Fruit fly (Drosophila melanogaster): Measurements from ENCODE around the gene Ets65A.

dm6 chr3L:6062860-6063607 lies 34.4 kb upstream of the Ets65A start, which contains the start of gene CG10472:
- TF ChIP-seq pan (optimal IDR thresholded peaks at IDR 0.05) (no peak), ey (GFP tag; optimal IDR thresholded peaks at IDR 0.05) (no peak), brk (GFP tag; optimal IDR thresholded peaks at IDR 0.05) (no peak), Myc (optimal IDR thresholded peaks at IDR 0.05) (no peak), br (GFP tag; optimal IDR thresholded peaks at IDR 0.05) (no peak), Dif (GFP tag; optimal IDR thresholded peaks at IDR 0.05; ENCODE audit: partially characterized antibody) (no peak), dl (GFP tag; optimal IDR thresholded peaks at IDR 0.05; ENCODE audit: insufficient read depth in 1 of 2, partially characterized antibody in 2 of 2) (no peak), dsf (GFP tag; optimal IDR thresholded peaks at IDR 0.05; ENCODE audit: borderline replicate concordance) (no peak), Jra (GFP tag; optimal IDR thresholded peaks at IDR 0.05) (no peak), usp (GFP tag; optimal IDR thresholded peaks at IDR 0.05) (no peak), OdsH (GFP tag; optimal IDR thresholded peaks at IDR 0.05) (no peak)
